Worm (Caenorhabditis elegans) whole organism, L4 larva: Measurements from ENCODE around the gene cyp-25A1.

ENCODE experiments used
- F44E2.7 ChIP-seq: fragments of 200-800 bp; sonication (Bioruptor generic); IDR thresholded peaks from 2 replicates; pipeline ENCODE4 v2.1.2; 2022; ENCODE audit warnings: missing genetic modification characterization, missing compliant biosample characterization
- T26A8.4 ChIP-seq: fragments of 200-800 bp; sonication (Bioruptor generic); IDR thresholded peaks from 2 replicates; pipeline ENCODE4 v1.3.6; 2022; ENCODE audit warnings: missing genetic modification characterization, missing compliant biosample characterization
- Y105C5A.15 ChIP-seq: fragments of 200-800 bp; sonication (Bioruptor generic); IDR thresholded peaks from 2 replicates; pipeline ENCODE4 v1.3.6; 2022; ENCODE audit warnings: missing genetic modification characterization, missing compliant biosample characterization
- Y48G9A.11 ChIP-seq: fragments of 200-800 bp; sonication (Bioruptor generic); IDR thresholded peaks from 2 replicates; pipeline ENCODE4 v1.3.6; 2022; ENCODE audit warnings: missing genetic modification reagents, missing genetic modification characterization, missing compliant biosample characterization
- ZK337.2 ChIP-seq: fragments of 200-800 bp; sonication (Bioruptor generic); IDR thresholded peaks from 2 replicates; pipeline ENCODE4 v1.3.6; 2022; ENCODE audit warnings: missing genetic modification reagents, missing genetic modification characterization, missing compliant biosample characterization
- aha-1 ChIP-seq: fragments of 150-350 bp; peaks from one replicate; lab custom pipeline; 2014; ENCODE audit warnings: missing biosample characterization, missing genetic modification characterization
- arid-1 ChIP-seq: fragments of 200-800 bp; sonication (Bioruptor generic); conservative IDR thresholded peaks from 2 replicates; pipeline ENCODE4 v1.3.6; 2022; ENCODE audit warnings: missing genetic modification reagents, missing genetic modification characterization, missing compliant biosample characterization
- ceh-44 ChIP-seq: fragments of 200-800 bp; sonication (Bioruptor generic); IDR thresholded peaks from 2 replicates; pipeline ENCODE4 v1.3.6; 2022; ENCODE audit warnings: missing genetic modification reagents, missing genetic modification characterization, missing compliant biosample characterization
- ceh-62 ChIP-seq: sonication (generic microtip); optimal IDR thresholded peaks from 2 replicates; lab custom pipeline; 2017; ENCODE audit warnings: missing biosample characterization, missing genetic modification characterization
- ces-1 ChIP-seq: fragments of 150-350 bp; sonication (generic microtip); optimal IDR thresholded peaks from 4 replicates; lab custom pipeline; 2014; ENCODE audit warnings: missing biosample characterization, missing genetic modification reagents, missing genetic modification characterization
- cey-2 ChIP-seq: sonication (generic microtip); optimal IDR thresholded peaks from 3 replicates; lab custom pipeline; 2017; ENCODE audit warnings: missing genetic modification characterization, mild to moderate bottlenecking, missing compliant biosample characterization, antibody characterized with exemption, borderline replicate concordance; ENCODE audit not compliant: insufficient read depth
- daf-12 ChIP-seq: fragments of 150-350 bp; optimal IDR thresholded peaks from 2 replicates; lab custom pipeline; 2014; ENCODE audit warnings: missing biosample characterization, missing genetic modification reagents, missing genetic modification characterization
- daf-16 ChIP-seq, 3 experiments: sonication (generic microtip); optimal IDR thresholded peaks; 2 replicates each; lab custom pipeline; 2016 to 2017; ENCODE audit warnings: missing genetic modification characterization in 3 of 3, missing genetic modification reagents in 3 of 3, mild to moderate bottlenecking in 2 of 3, missing compliant biosample characterization in 2 of 3, missing biosample characterization in 1 of 3, moderate library complexity in 1 of 3
- dmd-6 ChIP-seq: fragments of 200-800 bp; sonication (Bioruptor generic); IDR thresholded peaks from 2 replicates; pipeline ENCODE4 v1.3.6; 2022; ENCODE audit warnings: missing genetic modification reagents, missing genetic modification characterization, missing compliant biosample characterization
- dmd-9 ChIP-seq: fragments of 200-800 bp; sonication (Bioruptor generic); IDR thresholded peaks from 2 replicates; pipeline ENCODE4 v1.3.6; 2022; ENCODE audit warnings: missing genetic modification reagents, missing genetic modification characterization, missing compliant biosample characterization
- dve-1 ChIP-seq: sonication (generic microtip); optimal IDR thresholded peaks from 2 replicates; lab custom pipeline; 2017; ENCODE audit warnings: antibody characterized with exemption, mild to moderate bottlenecking, missing genetic modification characterization, missing compliant biosample characterization; ENCODE audit not compliant: insufficient read depth
- fos-1 ChIP-seq: fragments of 150-350 bp; optimal IDR thresholded peaks from 2 replicates; lab custom pipeline; 2014; ENCODE audit warnings: missing biosample characterization, missing genetic modification characterization
- hif-1 ChIP-seq, 2 experiments: sonication (generic microtip); optimal IDR thresholded peaks; 2 replicates each; lab custom pipeline; 2016 to 2017; ENCODE audit warnings: missing compliant biosample characterization in 2 of 2, missing genetic modification characterization in 2 of 2, missing genetic modification reagents in 2 of 2, missing genotype in 2 of 2, mild to moderate bottlenecking in 1 of 2
- hlh-11 ChIP-seq: fragments of 200-800 bp; sonication (Bioruptor generic); optimal IDR thresholded peaks from 2 replicates; lab custom pipeline; 2018; ENCODE audit warnings: mild to moderate bottlenecking, missing genetic modification characterization, missing compliant biosample characterization
- hlh-30 ChIP-seq: sonication (generic microtip); optimal IDR thresholded peaks from 2 replicates; lab custom pipeline; 2017; ENCODE audit warnings: antibody characterized with exemption, mild to moderate bottlenecking, missing genetic modification characterization, missing compliant biosample characterization; ENCODE audit not compliant: insufficient read depth
- hmg-1.1 ChIP-seq: fragments of 200-800 bp; sonication (Bioruptor generic); IDR thresholded peaks from 2 replicates; pipeline ENCODE4 v1.3.6; 2022; ENCODE audit warnings: missing genetic modification reagents, missing genetic modification characterization, missing compliant biosample characterization
- jun-1 ChIP-seq: fragments of 150-350 bp; optimal IDR thresholded peaks from 2 replicates; lab custom pipeline; 2014; ENCODE audit warnings: missing biosample characterization, missing genetic modification reagents, missing genetic modification characterization
- lin-1 ChIP-seq: fragments of 200-800 bp; sonication (Bioruptor generic); IDR thresholded peaks from 2 replicates; pipeline ENCODE4 v1.3.6; 2022; ENCODE audit warnings: missing genetic modification reagents, missing genetic modification characterization, missing compliant biosample characterization
- lin-38 ChIP-seq: fragments of 200-800 bp; sonication (Bioruptor generic); IDR thresholded peaks from 2 replicates; pipeline ENCODE4 v1.3.6; 2022; ENCODE audit warnings: missing genetic modification reagents, missing genetic modification characterization, missing compliant biosample characterization
- lin-39 ChIP-seq: fragments of 150-350 bp; optimal IDR thresholded peaks from 2 replicates; lab custom pipeline; 2014; ENCODE audit warnings: missing biosample characterization, missing genetic modification reagents, missing genetic modification characterization
- madf-9 ChIP-seq: fragments of 200-800 bp; sonication (Bioruptor generic); conservative IDR thresholded peaks from 2 replicates; pipeline ENCODE4 v1.3.6; 2022; ENCODE audit warnings: missing genetic modification reagents, missing genetic modification characterization, missing compliant biosample characterization
- mdl-1 ChIP-seq, 2 experiments: fragments of 150-350 bp in 1 of 2; sonication (generic microtip) in 1 of 2; optimal IDR thresholded peaks; 2 replicates each; lab custom pipeline; 2014 to 2017; ENCODE audit warnings: missing biosample characterization in 2 of 2, missing genetic modification characterization in 2 of 2
- mdt-29 ChIP-seq: fragments of 200-800 bp; sonication (Bioruptor generic); IDR thresholded peaks from 2 replicates; pipeline ENCODE4 v1.3.6; 2022; ENCODE audit warnings: missing genetic modification reagents, missing genetic modification characterization, missing compliant biosample characterization
- mxl-3 ChIP-seq: fragments of 200-800 bp; sonication (Bioruptor generic); optimal IDR thresholded peaks from 2 replicates; lab custom pipeline; 2018; ENCODE audit warnings: mild to moderate bottlenecking, missing genetic modification characterization, missing compliant biosample characterization
- nhr-11 ChIP-seq: fragments of 150-350 bp; optimal IDR thresholded peaks from 2 replicates; lab custom pipeline; 2014; ENCODE audit warnings: missing biosample characterization, missing genetic modification characterization
- nhr-111 ChIP-seq: fragments of 200-800 bp; sonication (Bioruptor generic); optimal IDR thresholded peaks from 2 replicates; lab custom pipeline; 2018; ENCODE audit warnings: mild to moderate bottlenecking, missing genetic modification characterization, missing compliant biosample characterization
- nhr-25 ChIP-seq: sonication (generic microtip); optimal IDR thresholded peaks from 2 replicates; lab custom pipeline; 2017; ENCODE audit warnings: missing genetic modification characterization, mild to moderate bottlenecking, missing compliant biosample characterization, antibody characterized with exemption, moderate library complexity, borderline replicate concordance; ENCODE audit not compliant: insufficient read depth
- nhr-28 ChIP-seq: fragments of 150-350 bp; optimal IDR thresholded peaks from 2 replicates; lab custom pipeline; 2014; ENCODE audit warnings: missing biosample characterization, missing genetic modification characterization
- nhr-6 ChIP-seq: fragments of 150-350 bp; optimal IDR thresholded peaks from 2 replicates; lab custom pipeline; 2014; ENCODE audit warnings: missing biosample characterization, missing genetic modification characterization
- nhr-77 ChIP-seq: fragments of 150-350 bp; optimal IDR thresholded peaks from 2 replicates; lab custom pipeline; 2014; ENCODE audit warnings: missing biosample characterization, missing genetic modification characterization
- pha-4 ChIP-seq, 2 experiments: fragments of 150-350 bp in 1 of 2; fragments of 200-800 bp in 1 of 2; sonication (Bioruptor generic) in 1 of 2; IDR thresholded peaks in 1 of 2; optimal IDR thresholded peaks in 1 of 2; 2 replicates each; pipeline versions ENCODE4 v1.3.6 to Lab custom; 2014 to 2022; ENCODE audit warnings: missing genetic modification characterization in 2 of 2, missing genetic modification reagents in 2 of 2, missing biosample characterization in 1 of 2, missing compliant biosample characterization in 1 of 2
- php-3 ChIP-seq: fragments of 200-800 bp; sonication (Bioruptor generic); IDR thresholded peaks from 2 replicates; pipeline ENCODE4 v1.3.6; 2022; ENCODE audit warnings: missing genetic modification reagents, missing genetic modification characterization, missing compliant biosample characterization
- set-16 ChIP-seq: fragments of 200-800 bp; sonication (Bioruptor generic); IDR thresholded peaks from 2 replicates; pipeline ENCODE4 v1.3.6; 2022; ENCODE audit warnings: missing genetic modification reagents, missing genetic modification characterization, missing compliant biosample characterization
- unc-130 ChIP-seq: sonication (generic microtip); optimal IDR thresholded peaks from 2 replicates; lab custom pipeline; 2016; ENCODE audit warnings: missing genetic modification reagents, missing genetic modification characterization, missing compliant biosample characterization
- unc-62 ChIP-seq, 3 experiments: fragments of 150-350 bp in 1 of 3; sonication (generic microtip); optimal IDR thresholded peaks in 2 of 3; peaks in 1 of 3; 1 replicate in 1 of 3; 2 replicates in 2 of 3; lab custom pipeline; 2014 to 2017; ENCODE audit warnings: missing biosample characterization in 3 of 3, missing genetic modification characterization in 3 of 3, missing genetic modification reagents in 3 of 3, missing genotype in 1 of 3
- zip-2 ChIP-seq: fragments of 150-350 bp; optimal IDR thresholded peaks from 2 replicates; lab custom pipeline; 2014; ENCODE audit warnings: missing biosample characterization, missing genetic modification characterization
- ztf-7 ChIP-seq: fragments of 150-350 bp; optimal IDR thresholded peaks from 2 replicates; lab custom pipeline; 2014; ENCODE audit warnings: missing biosample characterization, missing genetic modification characterization

Gene cyp-25A1

ce11 chrIII:3832291-3832690 is at the start of gene cyp-25A1:
TSS of gene cyp-25A1 (plus strand) at chrIII:3832591.
- no peak for TF ChIP-seq zip-2 (tag; lab: Kevin White, UChicago)
- no peak for TF ChIP-seq lin-38 (GFP tag; lab: Robert Waterston, UW)
- TF ChIP-seq nhr-28, result peak; percentile 12
- TF ChIP-seq daf-12 (tag; lab: Kevin White, UChicago), result no peak
- no peak for TF ChIP-seq nhr-77
- no peak for TF ChIP-seq jun-1 (tag; lab: Kevin White, UChicago)
- TF ChIP-seq lin-39, result no peak
- TF ChIP-seq Y105C5A.15, result no peak
- no peak for TF ChIP-seq daf-16 (GFP tag; optimal IDR thresholded peaks at IDR 0.05; lab: Kevin White, UChicago)
- TF ChIP-seq daf-16 (tag; optimal IDR thresholded peaks at IDR 0.05; lab: Kevin White, UChicago), result peak; percentile 43

- TF ChIP-seq nhr-25 (tag; lab: Kevin White, UChicago) (no peak), hlh-30 (tag; lab: Kevin White, UChicago) (peak; percentile 23), daf-16 (GFP tag; optimal IDR thresholded peaks at IDR 0.05; lab: Kevin White, UChicago) (peak in 1 of 2 experiments; percentile 84), daf-16 (tag; optimal IDR thresholded peaks at IDR 0.05; lab: Kevin White, UChicago) (no peak), nhr-111 (GFP tag; lab: Kevin White, UChicago) (no peak), ceh-44 (GFP tag; lab: Robert Waterston, UW) (no peak), aha-1 (peak; percentile 94), set-16 (GFP tag; lab: Robert Waterston, UW) (no peak), madf-9 (GFP tag; lab: Robert Waterston, UW) (no peak), mdl-1 (tag; optimal IDR thresholded peaks at IDR 0.05; lab: Kevin White, UChicago) (no peak), hlh-11 (tag; lab: Kevin White, UChicago) (peak; percentile 46), ztf-7 (tag; lab: Kevin White, UChicago) (no peak), pha-4 (GFP tag; IDR thresholded peaks at IDR 0.05; lab: Robert Waterston, UW) (no peak), pha-4 (tag; optimal IDR thresholded peaks at IDR 0.05; lab: Kevin White, UChicago) (no peak), nhr-11 (tag; lab: Kevin White, UChicago) (peak; percentile 73), nhr-28 (peak; percentile 24), zip-2 (tag; lab: Kevin White, UChicago) (no peak), Y48G9A.11 (GFP tag; lab: Robert Waterston, UW) (no peak)
- TF ChIP-seq, all 104 proteins: peak for 6
Observed at ce11 chrIII:3782853-3783252, 49.5 kb upstream of the cyp-25A1 start.

ce11 chrIII:3783914-3784313 is 48.5 kb upstream of the cyp-25A1 start:
- TF ChIP-seq ZK337.2 (GFP tag; lab: Robert Waterston, UW), result no peak
- no peak for TF ChIP-seq ceh-62
- TF ChIP-seq dmd-9 (GFP tag; lab: Robert Waterston, UW), result no peak
- TF ChIP-seq lin-1 (GFP tag; lab: Robert Waterston, UW), result no peak
- TF ChIP-seq unc-62 (GFP tag; optimal IDR thresholded peaks at IDR 0.05 in 1 of 2; lab: Kevin White, UChicago), result peak in 1 of 2 experiments; percentile 96
- TF ChIP-seq unc-62 (tag; optimal IDR thresholded peaks at IDR 0.05; lab: Kevin White, UChicago), result no peak
- TF ChIP-seq hlh-30 (tag; lab: Kevin White, UChicago), result peak; percentile 35
- no peak for TF ChIP-seq arid-1
- no peak for TF ChIP-seq hif-1 (tag; optimal IDR thresholded peaks at IDR 0.05; lab: Kevin White, UChicago)
- TF ChIP-seq daf-12 (tag; lab: Kevin White, UChicago), result no peak
- TF ChIP-seq T26A8.4, result no peak
- TF ChIP-seq, all 104 proteins: peak for 2

ce11 chrIII:3785094-3785493 is 47.3 kb upstream of the cyp-25A1 start:
- TF ChIP-seq mdt-29 (GFP tag; lab: Robert Waterston, UW) (no peak), hlh-11 (tag; lab: Kevin White, UChicago) (peak; percentile 45), dmd-6 (0 out of 2 replicates have a peak, but pooled peaks have one; percentile 9), nhr-11 (tag; lab: Kevin White, UChicago) (no peak), madf-9 (GFP tag; lab: Robert Waterston, UW) (no peak), hmg-1.1 (GFP tag; lab: Robert Waterston, UW) (no peak), ces-1 (GFP tag; lab: Kevin White, UChicago) (no peak), unc-130 (GFP tag; lab: Kevin White, UChicago) (no peak), php-3 (GFP tag; lab: Robert Waterston, UW) (peak; percentile 66; the same call in 1 of the 2 replicates), dve-1 (tag; lab: Kevin White, UChicago) (peak; percentile 57), zip-2 (tag; lab: Kevin White, UChicago) (no peak), aha-1 (no peak), F44E2.7 (GFP tag; lab: Robert Waterston, UW) (no peak), nhr-6 (tag; lab: Kevin White, UChicago) (no peak), nhr-28 (peak; percentile 34), mxl-3 (GFP tag; lab: Kevin White, UChicago) (no peak), daf-16 (GFP tag; optimal IDR thresholded peaks at IDR 0.05; lab: Kevin White, UChicago) (no peak), daf-16 (tag; optimal IDR thresholded peaks at IDR 0.05; lab: Kevin White, UChicago) (peak; percentile 21), cey-2 (tag; lab: Kevin White, UChicago) (no peak), fos-1 (tag; lab: Kevin White, UChicago) (no peak)
